Worm (Caenorhabditis elegans): ENCODE results near the gene Y41G9A.5.

Gene Y41G9A.5

ce11 chrX:2907296-2907873 lies 39.1 kb upstream of the Y41G9A.5 start (continued):
- TF ChIP-seq egl-27 (tag; optimal IDR thresholded peaks at IDR 0.05) (no peak), daf-8 (GFP tag; IDR thresholded peaks at IDR 0.05) (no peak), nhr-11 (tag; optimal IDR thresholded peaks at IDR 0.05) (no peak), ceh-32 (tag; optimal IDR thresholded peaks at IDR 0.05; ENCODE audit: poor library complexity) (no peak), vab-7 (GFP tag; IDR thresholded peaks at IDR 0.05) (no peak), ceh-62 (tag; optimal IDR thresholded peaks at IDR 0.05) (no peak), hif-1 (tag; optimal IDR thresholded peaks at IDR 0.05) (no peak), zip-11 (GFP tag; IDR thresholded peaks at IDR 0.05) (no peak), lin-1 (GFP tag; IDR thresholded peaks at IDR 0.05) (no peak), nhr-28 (tag; optimal IDR thresholded peaks at IDR 0.05) (peak; percentile 69), T26A8.4 (GFP tag; IDR thresholded peaks at IDR 0.05) (no peak), saeg-2 (GFP tag; IDR thresholded peaks at IDR 0.05) (no peak), dve-1 (tag; optimal IDR thresholded peaks at IDR 0.05; ENCODE audit: insufficient read depth) (no peak), pha-4 (GFP tag; IDR thresholded peaks at IDR 0.05) (no peak), pha-4 (tag; optimal IDR thresholded peaks at IDR 0.05) (no peak), ama-1 (optimal IDR thresholded peaks at IDR 0.05) (no peak), mep-1 (tag; optimal IDR thresholded peaks at IDR 0.05) (peak; percentile 3), ceh-28 (tag; optimal IDR thresholded peaks at IDR 0.05) (no peak), ZK337.2 (GFP tag; IDR thresholded peaks at IDR 0.05) (0 out of 2 replicates have a peak, but pooled peaks have one; percentile 19), mdl-1 (tag; optimal IDR thresholded peaks at IDR 0.05) (peak in 1 of 2 experiments; percentile 10), daf-12 (tag; optimal IDR thresholded peaks at IDR 0.05) (no peak), daf-16 (GFP tag; optimal IDR thresholded peaks at IDR 0.05) (no peak), daf-16 (tag; optimal IDR thresholded peaks at IDR 0.05) (no peak), pqm-1 (tag; optimal IDR thresholded peaks at IDR 0.05) (no peak), madf-5 (GFP tag; IDR thresholded peaks at IDR 0.05) (no peak), nhr-48 (tag; optimal IDR thresholded peaks at IDR 0.05) (no peak), lir-3 (tag; optimal IDR thresholded peaks at IDR 0.05) (no peak), ceh-82 (tag; optimal IDR thresholded peaks at IDR 0.05) (no peak), unc-62 (GFP tag; optimal IDR thresholded peaks at IDR 0.05 in 1 of 2) (peak in 1 of 2 experiments; percentile 54), unc-62 (tag; optimal IDR thresholded peaks at IDR 0.05) (no peak), hlh-30 (tag; optimal IDR thresholded peaks at IDR 0.05; ENCODE audit: insufficient read depth) (no peak), lin-38 (GFP tag; IDR thresholded peaks at IDR 0.05) (no peak), hlh-11 (tag; optimal IDR thresholded peaks at IDR 0.05) (peak; percentile 21)

ce11 chrX:2909227-2909626 lies 37.2 kb upstream of the Y41G9A.5 start, which contains the start of gene nmy-1:
nmy-1 (plus strand) TSS chrX:2909527.
- no peak for TF ChIP-seq zip-11 (GFP tag; IDR thresholded peaks at IDR 0.05)
- 0 out of 2 replicates have a peak, but pooled peaks have one; percentile 9 for TF ChIP-seq egl-43 (GFP tag; IDR thresholded peaks at IDR 0.05)
- no peak for TF ChIP-seq ZK337.2 (GFP tag; IDR thresholded peaks at IDR 0.05)
- TF ChIP-seq lin-13 (GFP tag; optimal IDR thresholded peaks at IDR 0.05): no peak

ce11 chrX:2912689-2913088 lies 33.8 kb upstream of the Y41G9A.5 start:
- TF ChIP-seq F26F4.8 (GFP tag; conservative IDR thresholded peaks at IDR 0.05) (no peak), unc-62 (GFP tag; optimal IDR thresholded peaks at IDR 0.05 in 1 of 2) (peak in 1 of 2 experiments; percentile 91), unc-62 (tag; optimal IDR thresholded peaks at IDR 0.05) (no peak)

- no peak for TF ChIP-seq Y5F2A.4 (GFP tag; optimal IDR thresholded peaks at IDR 0.05)
- TF ChIP-seq lin-1 (GFP tag; IDR thresholded peaks at IDR 0.05): no peak
- TF ChIP-seq egl-43 (GFP tag; IDR thresholded peaks at IDR 0.05): no peak
- TF ChIP-seq hlh-11 (tag; optimal IDR thresholded peaks at IDR 0.05): no peak
- TF ChIP-seq saeg-2 (GFP tag; IDR thresholded peaks at IDR 0.05): no peak
Observed at ce11 chrX:2919488-2919887, 27.0 kb upstream of the Y41G9A.5 start.
